Worm (Caenorhabditis elegans): ENCODE data around the gene F42A10.6.

DNA sequence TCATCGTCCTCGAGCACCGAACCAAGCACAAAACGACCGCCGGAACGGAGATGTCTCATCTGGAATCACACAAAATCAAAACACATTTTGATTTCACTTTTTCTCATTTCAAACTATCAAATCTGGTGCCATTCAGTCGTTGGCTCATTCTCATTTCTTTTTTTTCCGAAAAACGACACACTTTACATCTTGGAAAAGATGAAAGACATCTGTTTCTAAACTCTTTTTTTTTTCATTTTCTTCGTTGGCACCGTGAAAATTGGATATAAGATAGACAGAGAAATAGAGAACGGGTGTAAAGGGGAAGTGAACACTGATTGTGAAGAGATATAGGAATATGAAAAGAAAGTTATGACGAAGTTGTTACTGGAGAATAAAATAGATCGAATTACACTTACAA lies 20.9 kb downstream of the F42A10.6 start:
- TF ChIP-seq ama-1 (optimal IDR thresholded peaks at IDR 0.05) (no peak), hmg-4 (GFP tag; optimal IDR thresholded peaks at IDR 0.05) (no peak), F13C5.2 (tag; optimal IDR thresholded peaks at IDR 0.05) (no peak), flt-1 (GFP tag; IDR thresholded peaks at IDR 0.05) (no peak), aly-1 (tag; optimal IDR thresholded peaks at IDR 0.05) (no peak), hnd-1 (tag; optimal IDR thresholded peaks at IDR 0.05) (no peak), hmbx-1 (tag; optimal IDR thresholded peaks at IDR 0.05) (no peak), ceh-36 (tag; optimal IDR thresholded peaks at IDR 0.05) (no peak), tbx-37 (GFP tag; conservative IDR thresholded peaks at IDR 0.05) (no peak), tra-4 (tag; optimal IDR thresholded peaks at IDR 0.05) (no peak), B0310.2 (tag; optimal IDR thresholded peaks at IDR 0.05) (no peak), tbx-11 (GFP tag; IDR thresholded peaks at IDR 0.05) (no peak), pes-1 (GFP tag; IDR thresholded peaks at IDR 0.05) (no peak)
